Worm (Caenorhabditis elegans) whole organism, L3 larva: ENCODE results near the gene ufd-2.

Experiments
- R02D3.7 ChIP-seq: fragments of 150-350 bp; optimal IDR thresholded peaks from 2 replicates; lab custom pipeline; 2014; ENCODE audit warnings: missing biosample characterization, missing genetic modification characterization
- ZK546.5 ChIP-seq: sonication (generic microtip); optimal IDR thresholded peaks from 2 replicates; lab custom pipeline; 2017; ENCODE audit warnings: missing biosample characterization, missing genetic modification characterization
- aly-2 ChIP-seq: fragments of 150-350 bp; optimal IDR thresholded peaks from 2 replicates; lab custom pipeline; 2014; ENCODE audit warnings: missing biosample characterization, missing genetic modification characterization
- ama-1 ChIP-seq: fragments of 150-350 bp; optimal IDR thresholded peaks from 2 replicates; lab custom pipeline; 2018
- ceh-16 ChIP-seq: sonication (generic microtip); optimal IDR thresholded peaks from 2 replicates; lab custom pipeline; 2017; ENCODE audit warnings: missing biosample characterization, missing genetic modification characterization
- ceh-28 ChIP-seq: fragments of 150-350 bp; optimal IDR thresholded peaks from 2 replicates; lab custom pipeline; 2014; ENCODE audit warnings: missing biosample characterization, missing genetic modification reagents, missing genetic modification characterization
- ceh-82 ChIP-seq: fragments of 150-350 bp; optimal IDR thresholded peaks from 2 replicates; lab custom pipeline; 2014; ENCODE audit warnings: missing biosample characterization, missing genetic modification characterization
- ceh-9 ChIP-seq: sonication (generic microtip); optimal IDR thresholded peaks from 2 replicates; lab custom pipeline; 2018; ENCODE audit warnings: missing biosample characterization, missing genetic modification characterization
- daf-12 ChIP-seq: fragments of 150-350 bp; optimal IDR thresholded peaks from 2 replicates; lab custom pipeline; 2014; ENCODE audit warnings: missing biosample characterization, missing genetic modification reagents, missing genetic modification characterization
- egl-27 ChIP-seq: sonication (generic microtip); optimal IDR thresholded peaks from 4 replicates; lab custom pipeline; 2017; ENCODE audit warnings: missing biosample characterization, missing genetic modification reagents, missing genetic modification characterization
- egl-5 ChIP-seq: fragments of 150-350 bp; optimal IDR thresholded peaks from 2 replicates; lab custom pipeline; 2017; ENCODE audit warnings: missing biosample characterization, missing genetic modification reagents, missing genetic modification characterization, inconsistent platforms
- elt-1 ChIP-seq: fragments of 150-350 bp; optimal IDR thresholded peaks from 2 replicates; lab custom pipeline; 2014; ENCODE audit warnings: missing biosample characterization, missing genetic modification characterization
- elt-2 ChIP-seq: sonication (generic microtip); optimal IDR thresholded peaks from 2 replicates; lab custom pipeline; 2016; ENCODE audit warnings: missing genetic modification reagents, mild to moderate bottlenecking, missing genetic modification characterization, missing compliant biosample characterization
- elt-3 ChIP-seq, 3 experiments: fragments of 150-350 bp in 1 of 3; sonication (generic microtip) in 2 of 3; optimal IDR thresholded peaks; 2 replicates in 2 of 3; 4 replicates in 1 of 3; lab custom pipeline; 2014 to 2017; ENCODE audit warnings: missing biosample characterization in 3 of 3, missing genetic modification characterization in 3 of 3
- eor-1 ChIP-seq, 2 experiments: fragments of 150-350 bp; optimal IDR thresholded peaks; 2 replicates each; lab custom pipeline; 2014 to 2018; ENCODE audit warnings: missing biosample characterization in 2 of 2, missing genetic modification characterization in 2 of 2
- fkh-10 ChIP-seq: sonication (generic microtip); optimal IDR thresholded peaks from 2 replicates; lab custom pipeline; 2017; ENCODE audit warnings: missing biosample characterization, missing genetic modification reagents, missing genetic modification characterization
- fkh-2 ChIP-seq: fragments of 150-350 bp; optimal IDR thresholded peaks from 2 replicates; lab custom pipeline; 2014; ENCODE audit warnings: missing biosample characterization, missing genetic modification reagents, missing genetic modification characterization
- fos-1 ChIP-seq: fragments of 150-350 bp; optimal IDR thresholded peaks from 2 replicates; lab custom pipeline; 2014; ENCODE audit warnings: missing biosample characterization, missing genetic modification characterization
- hmg-11 ChIP-seq: sonication (generic microtip); optimal IDR thresholded peaks from 2 replicates; lab custom pipeline; 2016; ENCODE audit warnings: missing genetic modification characterization, missing compliant biosample characterization
- jun-1 ChIP-seq: fragments of 150-350 bp; optimal IDR thresholded peaks from 2 replicates; lab custom pipeline; 2014; ENCODE audit warnings: missing biosample characterization, missing genetic modification reagents, missing genetic modification characterization
- lin-15B ChIP-seq: fragments of 150-350 bp; optimal IDR thresholded peaks from 2 replicates; lab custom pipeline; 2014; ENCODE audit warnings: missing biosample characterization, missing genetic modification characterization
- lin-39 ChIP-seq: fragments of 150-350 bp; optimal IDR thresholded peaks from 2 replicates; lab custom pipeline; 2018; ENCODE audit warnings: missing biosample characterization, missing genetic modification reagents, missing genetic modification characterization
- lsy-12 ChIP-seq: sonication (generic microtip); optimal IDR thresholded peaks from 2 replicates; lab custom pipeline; 2016; ENCODE audit warnings: mild to moderate bottlenecking, missing genetic modification characterization, missing compliant biosample characterization
- mdl-1 ChIP-seq: fragments of 150-350 bp; optimal IDR thresholded peaks from 2 replicates; lab custom pipeline; 2014; ENCODE audit warnings: missing biosample characterization, missing genetic modification characterization
- mml-1 ChIP-seq: fragments of 150-350 bp; sonication (generic microtip); optimal IDR thresholded peaks from 3 replicates; lab custom pipeline; 2014; ENCODE audit warnings: missing biosample characterization, missing genetic modification characterization
- nfya-1 ChIP-seq: sonication (generic microtip); optimal IDR thresholded peaks from 2 replicates; lab custom pipeline; 2017; ENCODE audit warnings: missing genetic modification characterization, mild to moderate bottlenecking, missing compliant biosample characterization, antibody characterized with exemption, moderate library complexity; ENCODE audit not compliant: insufficient read depth
- nhr-11 ChIP-seq: fragments of 150-350 bp; optimal IDR thresholded peaks from 2 replicates; lab custom pipeline; 2014; ENCODE audit warnings: missing biosample characterization, missing genetic modification characterization
- nhr-12 ChIP-seq: fragments of 150-350 bp; optimal IDR thresholded peaks from 2 replicates; lab custom pipeline; 2014; ENCODE audit warnings: missing biosample characterization, missing genetic modification characterization
- nhr-23 ChIP-seq: fragments of 150-350 bp; optimal IDR thresholded peaks from 2 replicates; lab custom pipeline; 2014; ENCODE audit warnings: missing biosample characterization, missing genetic modification reagents, missing genetic modification characterization
- nhr-237 ChIP-seq: fragments of 150-350 bp; optimal IDR thresholded peaks from 2 replicates; lab custom pipeline; 2014; ENCODE audit warnings: missing biosample characterization, missing genetic modification characterization
- nhr-25 ChIP-seq: sonication (generic microtip); optimal IDR thresholded peaks from 2 replicates; lab custom pipeline; 2017; ENCODE audit warnings: missing biosample characterization, missing genetic modification characterization
- nhr-28 ChIP-seq: fragments of 150-350 bp; optimal IDR thresholded peaks from 2 replicates; lab custom pipeline; 2014; ENCODE audit warnings: missing biosample characterization, missing genetic modification characterization
- nhr-43 ChIP-seq: sonication (generic microtip); optimal IDR thresholded peaks from 2 replicates; lab custom pipeline; 2016; ENCODE audit warnings: mild to moderate bottlenecking, missing genetic modification characterization, missing compliant biosample characterization; ENCODE audit not compliant: poor library complexity, severe bottlenecking
- nhr-67 ChIP-seq: fragments of 150-350 bp; optimal IDR thresholded peaks from 2 replicates; lab custom pipeline; 2014; ENCODE audit warnings: missing biosample characterization, missing genetic modification characterization
- nhr-76 ChIP-seq: fragments of 150-350 bp; sonication (generic microtip); optimal IDR thresholded peaks from 5 replicates; lab custom pipeline; 2014; ENCODE audit warnings: missing biosample characterization, missing genetic modification characterization
- nhr-77 ChIP-seq: fragments of 150-350 bp; optimal IDR thresholded peaks from 2 replicates; lab custom pipeline; 2014; ENCODE audit warnings: missing biosample characterization, missing genetic modification characterization
- pha-4 ChIP-seq: fragments of 150-350 bp; optimal IDR thresholded peaks from 2 replicates; lab custom pipeline; 2014; ENCODE audit warnings: missing biosample characterization, missing genetic modification reagents, missing genetic modification characterization
- pqm-1 ChIP-seq: fragments of 150-350 bp; optimal IDR thresholded peaks from 2 replicates; lab custom pipeline; 2017; ENCODE audit warnings: missing biosample characterization, missing genetic modification characterization, inconsistent platforms
- sea-2 ChIP-seq: fragments of 150-350 bp; sonication (generic microtip); optimal IDR thresholded peaks from 4 replicates; lab custom pipeline; 2014; ENCODE audit warnings: missing biosample characterization, missing genetic modification reagents, missing genetic modification characterization
- skn-1 ChIP-seq: fragments of 150-350 bp; optimal IDR thresholded peaks from 2 replicates; lab custom pipeline; 2014; ENCODE audit warnings: missing biosample characterization, missing genetic modification characterization
- snpc-4 ChIP-seq: fragments of 150-350 bp; optimal IDR thresholded peaks from 2 replicates; lab custom pipeline; 2014; ENCODE audit warnings: missing biosample characterization, missing genetic modification characterization
- tbx-2 ChIP-seq: sonication (generic microtip); optimal IDR thresholded peaks from 2 replicates; lab custom pipeline; 2016; ENCODE audit warnings: mild to moderate bottlenecking, missing genetic modification characterization, missing compliant biosample characterization
- unc-39 ChIP-seq: sonication (generic microtip); optimal IDR thresholded peaks from 4 replicates; lab custom pipeline; 2017; ENCODE audit warnings: missing biosample characterization, missing genetic modification characterization
- unc-62 ChIP-seq: fragments of 150-350 bp; sonication (generic microtip); optimal IDR thresholded peaks from 4 replicates; lab custom pipeline; 2014; ENCODE audit warnings: missing biosample characterization, missing genetic modification reagents, missing genetic modification characterization
- zag-1 ChIP-seq: fragments of 150-350 bp; optimal IDR thresholded peaks from 2 replicates; lab custom pipeline; 2014; ENCODE audit warnings: missing biosample characterization, missing genetic modification characterization
- ztf-11 ChIP-seq: fragments of 150-350 bp; optimal IDR thresholded peaks from 2 replicates; lab custom pipeline; 2014; ENCODE audit warnings: missing biosample characterization, missing genetic modification characterization
- ztf-4 ChIP-seq: fragments of 150-350 bp; optimal IDR thresholded peaks from 2 replicates; lab custom pipeline; 2014; ENCODE audit warnings: missing biosample characterization, missing genetic modification characterization

The ufd-2 gene

DNA sequence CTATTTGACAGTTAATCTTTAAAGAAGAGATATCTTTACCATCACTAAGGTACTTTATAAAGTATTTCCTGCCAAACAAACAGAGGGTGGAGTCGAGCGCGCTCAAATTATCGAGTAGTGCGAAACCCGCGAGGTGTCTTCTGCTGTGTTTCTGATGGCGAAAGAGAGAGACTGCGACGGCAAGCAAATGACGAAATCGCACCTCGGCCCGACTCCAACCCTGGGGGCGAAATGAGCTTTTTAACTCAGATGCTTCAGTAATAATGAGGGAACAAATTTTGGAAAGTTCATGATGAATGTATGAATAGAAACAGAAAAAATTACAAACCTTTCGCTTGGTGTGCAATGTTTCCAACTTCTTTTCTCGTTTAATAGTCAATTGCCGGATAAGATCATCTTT, 29.0 kb downstream of the ufd-2 start:
- TF ChIP-seq nhr-11 (tag; lab: Kevin White, UChicago) (no peak), ceh-9 (tag; lab: Kevin White, UChicago) (no peak), zag-1 (tag; lab: Kevin White, UChicago) (no peak), skn-1 (tag; lab: Kevin White, UChicago) (peak; percentile 0), elt-3 (tag; optimal IDR thresholded peaks at IDR 0.05; lab: Kevin White, UChicago) (peak in 1 of 3 experiments; percentile 43), fkh-2 (tag; lab: Kevin White, UChicago) (no peak), fos-1 (no peak), ZK546.5 (tag; lab: Kevin White, UChicago) (no peak), nhr-76 (no peak), nhr-23 (peak; percentile 41), pqm-1 (peak; percentile 65), nhr-77 (tag; lab: Kevin White, UChicago) (no peak), nhr-237 (tag; lab: Kevin White, UChicago) (no peak), nhr-43 (peak; percentile 67), fkh-10 (GFP tag; lab: Kevin White, UChicago) (no peak), daf-12 (tag; lab: Kevin White, UChicago) (no peak), sea-2 (GFP tag; lab: Kevin White, UChicago) (no peak), mml-1 (tag; lab: Kevin White, UChicago) (no peak), ztf-11 (tag; lab: Kevin White, UChicago) (no peak), nhr-28 (tag; lab: Kevin White, UChicago) (no peak), eor-1 (tag; optimal IDR thresholded peaks at IDR 0.05; lab: Kevin White, UChicago) (no peak), nhr-67 (tag; lab: Kevin White, UChicago) (no peak), tbx-2 (tag; lab: Kevin White, UChicago) (no peak), ama-1 (lab: Kevin White, UChicago) (peak; percentile 88), hmg-11 (tag; lab: Kevin White, UChicago) (no peak), ceh-28 (tag; lab: Kevin White, UChicago) (no peak), egl-27 (tag; lab: Kevin White, UChicago) (no peak), lsy-12 (tag; lab: Kevin White, UChicago) (peak; percentile 31), nhr-12 (no peak), ceh-16 (tag; lab: Kevin White, UChicago) (no peak), lin-39 (peak; percentile 76), nhr-25 (peak; percentile 71), R02D3.7 (tag; lab: Kevin White, UChicago) (peak; percentile 4), pha-4 (tag; lab: Kevin White, UChicago) (no peak), lin-15B (tag; lab: Kevin White, UChicago) (peak; percentile 54), aly-2 (tag; lab: Kevin White, UChicago) (no peak), unc-62 (GFP tag; lab: Kevin White, UChicago) (no peak), nfya-1 (tag; lab: Kevin White, UChicago) (peak; percentile 69), elt-1 (tag; lab: Kevin White, UChicago) (no peak), egl-5 (no peak), snpc-4 (tag; lab: Kevin White, UChicago) (peak; percentile 98), ceh-82 (tag; lab: Kevin White, UChicago) (no peak), mdl-1 (no peak), jun-1 (tag; lab: Kevin White, UChicago) (peak; percentile 9), elt-2 (peak; percentile 53), ztf-4 (no peak), unc-39 (tag; lab: Kevin White, UChicago) (no peak)

DNA sequence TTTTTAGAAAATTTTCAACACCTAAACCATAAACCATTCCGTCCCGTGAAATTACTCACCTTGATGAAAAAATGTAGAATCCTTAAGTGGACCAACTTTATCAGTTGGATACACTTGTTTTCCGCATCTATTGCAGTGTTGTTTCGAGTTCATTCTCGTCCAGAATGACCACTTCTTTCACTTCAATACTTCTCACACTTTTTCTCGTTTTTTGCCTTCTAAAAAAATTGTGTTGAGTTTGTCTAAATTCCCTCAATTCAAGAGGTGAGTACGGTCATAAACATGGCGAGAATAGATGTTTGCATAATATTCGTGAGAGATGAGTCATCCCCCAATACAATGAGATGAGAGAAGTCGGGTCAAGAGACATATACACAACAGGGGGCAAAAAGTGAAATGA, 30.0 kb downstream of the ufd-2 start, which contains the start of gene ltd-1:
Gene ltd-1, minus strand, starts transcription at position 218 of the 400 bp plus-strand sequence.
- TF ChIP-seq pha-4 (tag; lab: Kevin White, UChicago) (no peak), zag-1 (tag; lab: Kevin White, UChicago) (no peak), fkh-10 (GFP tag; lab: Kevin White, UChicago) (no peak), ceh-82 (tag; lab: Kevin White, UChicago) (no peak), elt-2 (no peak), aly-2 (tag; lab: Kevin White, UChicago) (no peak), ceh-9 (tag; lab: Kevin White, UChicago) (no peak), fkh-2 (tag; lab: Kevin White, UChicago) (no peak), daf-12 (tag; lab: Kevin White, UChicago) (no peak), nhr-25 (no peak), snpc-4 (tag; lab: Kevin White, UChicago) (no peak), tbx-2 (tag; lab: Kevin White, UChicago) (no peak), R02D3.7 (tag; lab: Kevin White, UChicago) (no peak), elt-3 (tag; optimal IDR thresholded peaks at IDR 0.05; lab: Kevin White, UChicago) (no peak)
